Worm (Caenorhabditis elegans): Measurements from ENCODE around the gene clec-216.

The clec-216 gene

DNA sequence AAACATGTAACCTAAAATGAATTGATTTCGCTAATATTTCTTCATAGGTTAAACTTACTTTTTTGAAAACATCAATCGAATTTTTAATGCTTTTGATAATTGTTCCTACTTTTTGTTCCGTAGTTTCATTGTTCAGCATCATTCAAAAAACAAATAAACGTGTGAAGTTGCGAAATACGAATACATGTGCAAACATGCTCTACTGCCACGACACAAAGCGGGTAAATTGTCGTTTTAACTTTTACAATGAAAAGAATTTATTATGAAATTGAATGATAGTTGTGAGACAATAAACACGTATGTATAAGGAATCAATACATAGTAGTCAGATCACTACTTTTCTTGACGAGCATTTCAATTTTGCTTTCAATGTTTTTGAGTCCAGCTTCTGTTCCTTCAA, 2.4 kb upstream of the clec-216 start, which contains the start of gene F26D11.12 (continued):
- TF ChIP-seq lin-13 (GFP tag; optimal IDR thresholded peaks at IDR 0.05) (no peak), ceh-90 (tag; optimal IDR thresholded peaks at IDR 0.05) (no peak), C04F5.9 (tag; optimal IDR thresholded peaks at IDR 0.05) (no peak), isw-1 (GFP tag; IDR thresholded peaks at IDR 0.05) (no peak), pag-3 (tag; optimal IDR thresholded peaks at IDR 0.05; ENCODE audit: borderline replicate concordance, insufficient read depth) (no peak), rnt-1 (tag; optimal IDR thresholded peaks at IDR 0.05) (no peak)

- TF ChIP-seq sox-4 (tag; optimal IDR thresholded peaks at IDR 0.05) (no peak), F16B12.6 (tag; optimal IDR thresholded peaks at IDR 0.05) (no peak), lsy-2 (tag; optimal IDR thresholded peaks at IDR 0.05) (no peak), rnt-1 (tag; optimal IDR thresholded peaks at IDR 0.05) (no peak), ceh-90 (tag; optimal IDR thresholded peaks at IDR 0.05) (no peak), ama-1 (optimal IDR thresholded peaks at IDR 0.05) (no peak), snu-23 (GFP tag; optimal IDR thresholded peaks at IDR 0.05) (no peak), lir-3 (tag; optimal IDR thresholded peaks at IDR 0.05; ENCODE audit: poor library complexity) (no peak), hlh-4 (tag; optimal IDR thresholded peaks at IDR 0.05) (no peak), unc-62 (GFP tag; optimal IDR thresholded peaks at IDR 0.05) (no peak), efl-3 (GFP tag; optimal IDR thresholded peaks at IDR 0.05) (no peak)
Observed at ce11 chrV:7954552-7954951, 1.8 kb upstream of the clec-216 start, which contains the start of gene F26D11.13. TSS of gene F26D11.13 (minus strand) at chrV:7954652.

ce11 chrV:7946229-7946628, 6.5 kb downstream of the clec-216 start:
- TF ChIP-seq dsc-1 (tag; optimal IDR thresholded peaks at IDR 0.05) (peak; percentile 48), fos-1 (tag; optimal IDR thresholded peaks at IDR 0.05) (no peak), fkh-8 (tag; optimal IDR thresholded peaks at IDR 0.05) (peak; percentile 14)

DNA sequence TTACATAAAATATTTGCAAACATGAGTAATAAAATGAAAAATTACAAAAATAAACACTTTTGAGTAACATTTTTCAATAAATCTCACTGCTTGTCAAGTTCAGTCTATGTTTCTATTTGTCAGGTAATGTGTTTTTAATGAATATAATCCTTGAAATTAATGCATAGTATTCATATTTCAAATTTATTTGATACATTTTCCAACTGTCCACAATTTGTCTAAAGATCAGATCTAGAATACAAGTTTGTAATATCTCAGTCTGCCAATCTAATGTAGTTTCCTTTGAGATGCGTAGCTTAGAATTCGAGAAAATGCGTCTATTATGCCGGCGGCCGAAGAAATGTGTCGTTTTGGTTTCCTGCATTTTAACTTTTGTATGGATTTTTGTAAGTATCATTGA, 9.2 kb downstream of the clec-216 start, which contains the start of gene Y97E10B.1:
Gene Y97E10B.1, plus strand, starts transcription at position 301 of the 400 bp plus-strand sequence.
- TF ChIP-seq nhr-19 (GFP tag; conservative IDR thresholded peaks at IDR 0.05) (no peak), mdl-1 (tag; optimal IDR thresholded peaks at IDR 0.05) (no peak), C04F5.9 (tag; optimal IDR thresholded peaks at IDR 0.05) (no peak), ceh-90 (tag; optimal IDR thresholded peaks at IDR 0.05) (no peak), hlh-17 (GFP tag; optimal IDR thresholded peaks at IDR 0.05; ENCODE audit: borderline replicate concordance) (no peak), aly-2 (tag; optimal IDR thresholded peaks at IDR 0.05) (no peak), nhr-47 (tag; optimal IDR thresholded peaks at IDR 0.05) (no peak), aha-1 (tag; optimal IDR thresholded peaks at IDR 0.05) (no peak), irx-1 (tag; optimal IDR thresholded peaks at IDR 0.05) (no peak)

DNA sequence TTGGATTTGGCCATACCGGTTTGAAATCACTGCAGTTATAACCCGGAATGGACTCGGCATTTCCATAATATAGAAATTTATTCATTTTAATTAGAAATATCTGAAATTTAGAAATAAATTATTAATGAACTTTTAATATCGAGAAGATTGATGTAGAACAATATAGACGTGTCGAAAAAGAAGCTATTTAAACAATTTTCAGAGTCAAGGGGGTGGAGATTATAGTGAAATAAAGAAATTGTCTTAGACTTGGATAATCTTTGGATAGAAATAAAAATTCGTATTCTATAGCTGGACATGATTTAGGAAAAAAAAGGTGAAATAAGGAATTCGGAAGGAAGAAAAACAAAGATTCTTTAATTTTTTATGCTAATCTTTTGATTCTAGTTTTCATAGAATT, 12.5 kb downstream of the clec-216 start, which contains the start of gene srt-53:
Gene srt-53, minus strand, starts transcription at position 101 of the 400 bp plus-strand sequence.
- TF ChIP-seq F16B12.6 (tag; optimal IDR thresholded peaks at IDR 0.05) (no peak), rnt-1 (tag; optimal IDR thresholded peaks at IDR 0.05) (no peak), lin-39 (tag; optimal IDR thresholded peaks at IDR 0.05) (no peak), lin-15B (tag; optimal IDR thresholded peaks at IDR 0.05) (no peak), mep-1 (tag; optimal IDR thresholded peaks at IDR 0.05) (no peak), fkh-4 (tag; optimal IDR thresholded peaks at IDR 0.05; ENCODE audit: borderline replicate concordance) (no peak), pqm-1 (tag; optimal IDR thresholded peaks at IDR 0.05) (no peak), hlh-4 (tag; optimal IDR thresholded peaks at IDR 0.05) (no peak), unc-62 (GFP tag; optimal IDR thresholded peaks at IDR 0.05) (no peak), alr-1 (tag; optimal IDR thresholded peaks at IDR 0.05; ENCODE audit: borderline replicate concordance) (no peak), zag-1 (tag; optimal IDR thresholded peaks at IDR 0.05) (no peak), nhr-19 (GFP tag; conservative IDR thresholded peaks at IDR 0.05) (no peak), nhr-90 (tag; optimal IDR thresholded peaks at IDR 0.05; ENCODE audit: poor library complexity) (no peak), xbp-1 (tag; optimal IDR thresholded peaks at IDR 0.05) (no peak), nhr-20 (tag; optimal IDR thresholded peaks at IDR 0.05) (no peak), lsy-2 (tag; optimal IDR thresholded peaks at IDR 0.05) (no peak), ceh-82 (tag; optimal IDR thresholded peaks at IDR 0.05) (no peak), aly-2 (tag; optimal IDR thresholded peaks at IDR 0.05) (no peak), C04F5.9 (tag; optimal IDR thresholded peaks at IDR 0.05) (no peak), ztf-4 (tag; optimal IDR thresholded peaks at IDR 0.05) (no peak)
